Worm (Caenorhabditis elegans) whole organism, midembryonic: ENCODE data around the gene srm-3.

ENCODE experiments used
- T22C8.4 ChIP-seq: fragments of 200-800 bp; sonication (Bioruptor generic); IDR thresholded peaks from 2 replicates; pipeline ENCODE4 v1.3.6; 2022; ENCODE audit warnings: missing genetic modification characterization, missing compliant biosample characterization
- cog-1 ChIP-seq: sonication (generic microtip); optimal IDR thresholded peaks from 2 replicates; lab custom pipeline; 2016; ENCODE audit warnings: missing genetic modification characterization, missing compliant biosample characterization
- flt-1 ChIP-seq: fragments of 200-800 bp; sonication (Bioruptor generic); IDR thresholded peaks from 2 replicates; pipeline ENCODE4 v1.3.6; 2022; ENCODE audit warnings: missing genetic modification characterization, missing compliant biosample characterization
- klf-2 ChIP-seq: fragments of 200-800 bp; sonication (Bioruptor generic); conservative IDR thresholded peaks from 2 replicates; pipeline ENCODE4 v1.3.6; 2022; ENCODE audit warnings: missing genetic modification reagents, missing genetic modification characterization, missing compliant biosample characterization
- tab-1 ChIP-seq: fragments of 200-800 bp; sonication (Bioruptor generic); IDR thresholded peaks from 2 replicates; pipeline ENCODE4 v1.3.6; 2022; ENCODE audit warnings: missing genetic modification characterization, missing compliant biosample characterization
- ztf-23 ChIP-seq: fragments of 200-800 bp; sonication (Bioruptor generic); IDR thresholded peaks from 2 replicates; pipeline ENCODE4 v1.3.6; 2022; ENCODE audit warnings: missing genetic modification reagents, missing genetic modification characterization, missing compliant biosample characterization
- ztf-29 ChIP-seq: fragments of 200-800 bp; sonication (Bioruptor generic); IDR thresholded peaks from 2 replicates; pipeline ENCODE4 v1.3.6; 2022; ENCODE audit warnings: missing genetic modification reagents, missing genetic modification characterization, missing compliant biosample characterization

DNA sequence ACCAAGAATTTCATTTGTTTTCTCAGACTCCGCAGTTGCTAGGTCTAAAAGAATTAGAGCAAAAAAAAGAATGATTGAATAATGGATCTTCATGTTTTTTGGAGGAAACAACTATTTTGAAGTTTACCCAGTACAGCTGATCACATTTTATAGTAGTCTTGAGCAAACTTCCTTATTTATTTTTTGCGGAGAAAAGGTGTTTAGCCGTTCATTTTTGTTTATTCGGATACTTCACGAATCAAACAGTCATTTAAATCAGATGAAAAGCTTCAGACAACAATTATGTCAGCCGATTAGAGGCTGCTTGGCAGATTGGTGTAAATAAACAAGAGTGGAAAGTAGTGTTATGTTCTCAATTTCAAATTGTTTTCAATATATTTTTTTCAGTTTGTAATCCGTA is 24.5 kb upstream of the srm-3 start, which contains the start of gene W09C2.8:
- TF ChIP-seq klf-2 (GFP tag; lab: Robert Waterston, UW) (no peak), flt-1 (GFP tag; lab: Robert Waterston, UW) (no peak), cog-1 (no peak), tab-1 (GFP tag; lab: Robert Waterston, UW) (no peak), ztf-29 (GFP tag; lab: Robert Waterston, UW) (no peak), ztf-23 (GFP tag; lab: Robert Waterston, UW) (no peak), T22C8.4 (GFP tag; lab: Robert Waterston, UW) (no peak)
